Fruit fly (Drosophila melanogaster): ENCODE measurements around the gene CG43131.

The CG43131 gene

dm6 chr3R:5097866-5098484, 11.0 kb downstream of the CG43131 start:
- TF ChIP-seq GATAd (GFP tag; optimal IDR thresholded peaks at IDR 0.05) = no peak
- TF ChIP-seq CrebA (GFP tag; optimal IDR thresholded peaks at IDR 0.05; ENCODE audit: borderline replicate concordance) = no peak
- TF ChIP-seq sage (GFP tag; optimal IDR thresholded peaks at IDR 0.05) = no peak
- TF ChIP-seq jim (GFP tag; optimal IDR thresholded peaks at IDR 0.05) = no peak

dm6 chr3R:5097175-5097574, 11.8 kb downstream of the CG43131 start:
- TF ChIP-seq fru (GFP tag; optimal IDR thresholded peaks at IDR 0.05) (peak; percentile 30), Vsx2 (GFP tag; optimal IDR thresholded peaks at IDR 0.05; ENCODE audit: partially characterized antibody) (peak; percentile 35), Rel (GFP tag; optimal IDR thresholded peaks at IDR 0.05) (no peak), Rel (tag; optimal IDR thresholded peaks at IDR 0.05) (peak; percentile 54), Hr83 (GFP tag; optimal IDR thresholded peaks at IDR 0.05; ENCODE audit: poor library complexity, severe bottlenecking) (peak; percentile 33), foxo (GFP tag; optimal IDR thresholded peaks at IDR 0.05) (no peak), Hnf4 (GFP tag; optimal IDR thresholded peaks at IDR 0.05) (no peak)

dm6 chr3R:5095930-5096572, 12.9 kb downstream of the CG43131 start:
- peak; percentile 15 for TF ChIP-seq Vsx2 (GFP tag; optimal IDR thresholded peaks at IDR 0.05; ENCODE audit: partially characterized antibody)
- TF ChIP-seq woc (GFP tag; optimal IDR thresholded peaks at IDR 0.05) = no peak
- no peak for TF ChIP-seq br (GFP tag; optimal IDR thresholded peaks at IDR 0.05)
- TF ChIP-seq usp (GFP tag; optimal IDR thresholded peaks at IDR 0.05) = no peak
- peak; percentile 10 for TF ChIP-seq psq (GFP tag; optimal IDR thresholded peaks at IDR 0.05)
- TF ChIP-seq OdsH (GFP tag; optimal IDR thresholded peaks at IDR 0.05) = no peak

dm6 chr3R:5095137-5095802, 13.7 kb downstream of the CG43131 start:
- no peak for TF ChIP-seq lola (GFP tag; optimal IDR thresholded peaks at IDR 0.05)
- TF ChIP-seq Hr83 (GFP tag; optimal IDR thresholded peaks at IDR 0.05; ENCODE audit: poor library complexity, severe bottlenecking) = no peak
- TF ChIP-seq Rel (GFP tag; optimal IDR thresholded peaks at IDR 0.05) = no peak
- TF ChIP-seq Rel (tag; optimal IDR thresholded peaks at IDR 0.05) = no peak
- TF ChIP-seq OdsH (GFP tag; optimal IDR thresholded peaks at IDR 0.05) = peak; percentile 10
- no peak for TF ChIP-seq GATAd (GFP tag; optimal IDR thresholded peaks at IDR 0.05)
- no peak for TF ChIP-seq CG9705 (GFP tag; optimal IDR thresholded peaks at IDR 0.05)
- TF ChIP-seq brk (GFP tag; optimal IDR thresholded peaks at IDR 0.05) = no peak
- peak; percentile 44 for TF ChIP-seq rgr (GFP tag; optimal IDR thresholded peaks at IDR 0.05)
- no peak for TF ChIP-seq tai (GFP tag; optimal IDR thresholded peaks at IDR 0.05)
- TF ChIP-seq Vsx2 (GFP tag; optimal IDR thresholded peaks at IDR 0.05; ENCODE audit: partially characterized antibody) = no peak
- TF ChIP-seq woc (GFP tag; optimal IDR thresholded peaks at IDR 0.05) = no peak
- no peak for TF ChIP-seq dsf (GFP tag; optimal IDR thresholded peaks at IDR 0.05; ENCODE audit: borderline replicate concordance)
- TF ChIP-seq Jra (GFP tag; optimal IDR thresholded peaks at IDR 0.05) = no peak
- no peak for TF ChIP-seq Dfd (GFP tag; optimal IDR thresholded peaks at IDR 0.05)
- TF ChIP-seq ey (GFP tag; optimal IDR thresholded peaks at IDR 0.05) = no peak
- TF ChIP-seq foxo (GFP tag; optimal IDR thresholded peaks at IDR 0.05) = peak in 1 of 2 experiments; percentile 49
- peak; percentile 45 for TF ChIP-seq fru (GFP tag; optimal IDR thresholded peaks at IDR 0.05)
- TF ChIP-seq sv (GFP tag; optimal IDR thresholded peaks at IDR 0.05) = no peak
- TF ChIP-seq HLH106 (tag; optimal IDR thresholded peaks at IDR 0.05) = peak; percentile 29
- TF ChIP-seq psq (GFP tag; optimal IDR thresholded peaks at IDR 0.05) = no peak
- no peak for TF ChIP-seq Sp1 (GFP tag; optimal IDR thresholded peaks at IDR 0.05)
- TF ChIP-seq Abd-B (GFP tag; optimal IDR thresholded peaks at IDR 0.05) = no peak
- TF ChIP-seq sage (GFP tag; optimal IDR thresholded peaks at IDR 0.05) = no peak
- no peak for TF ChIP-seq Dif (GFP tag; optimal IDR thresholded peaks at IDR 0.05; ENCODE audit: partially characterized antibody)
- no peak for TF ChIP-seq jim (GFP tag; optimal IDR thresholded peaks at IDR 0.05)
- TF ChIP-seq Myc (optimal IDR thresholded peaks at IDR 0.05) = no peak
- TF ChIP-seq h (GFP tag; optimal IDR thresholded peaks at IDR 0.05) = peak; percentile 51
- no peak for TF ChIP-seq br (GFP tag; optimal IDR thresholded peaks at IDR 0.05)
- TF ChIP-seq Mio (GFP tag; optimal IDR thresholded peaks at IDR 0.05) = no peak
- no peak for TF ChIP-seq CrebA (GFP tag; optimal IDR thresholded peaks at IDR 0.05; ENCODE audit: borderline replicate concordance)
- TF ChIP-seq pan (optimal IDR thresholded peaks at IDR 0.05) = no peak
- TF ChIP-seq Hnf4 (GFP tag; optimal IDR thresholded peaks at IDR 0.05) = no peak
- no peak for TF ChIP-seq dmrt93B (GFP tag; optimal IDR thresholded peaks at IDR 0.05)
- TF ChIP-seq dl (GFP tag; optimal IDR thresholded peaks at IDR 0.05; ENCODE audit: insufficient read depth in 1 of 2, partially characterized antibody in 2 of 2) = no peak
- no peak for TF ChIP-seq Hr78 (GFP tag; optimal IDR thresholded peaks at IDR 0.05)
- TF ChIP-seq N (GFP tag; optimal IDR thresholded peaks at IDR 0.05) = no peak
- TF ChIP-seq usp (GFP tag; optimal IDR thresholded peaks at IDR 0.05) = no peak
- no peak for TF ChIP-seq CG32264 (GFP tag; optimal IDR thresholded peaks at IDR 0.05)

Measured in whole organism, wandering third instar larva.